Fruit fly (Drosophila melanogaster): ENCODE results near the gene AMPdeam.

- no peak for TF ChIP-seq CG10348 (GFP tag; IDR thresholded peaks at IDR 0.05)
- no peak for TF ChIP-seq CG8159 (tag; optimal IDR thresholded peaks at IDR 0.05)
- no peak for TF ChIP-seq Pif1B (GFP tag; optimal IDR thresholded peaks at IDR 0.05)
- no peak for TF ChIP-seq CG9948 (tag; optimal IDR thresholded peaks at IDR 0.05)
- TF ChIP-seq rn (GFP tag; IDR thresholded peaks at IDR 0.05): no peak
- no peak for TF ChIP-seq CG15710 (tag; optimal IDR thresholded peaks at IDR 0.05)
- no peak for TF ChIP-seq fd96Ca (GFP tag; IDR thresholded peaks at IDR 0.05)
- TF ChIP-seq Snoo (tag; optimal IDR thresholded peaks at IDR 0.05): no peak
- no peak for TF ChIP-seq CG17806 (tag; optimal IDR thresholded peaks at IDR 0.05)
- TF ChIP-seq gl (tag; optimal IDR thresholded peaks at IDR 0.05): no peak
- no peak for TF ChIP-seq CG14655 (GFP tag; optimal IDR thresholded peaks at IDR 0.05)
- no peak for TF ChIP-seq EcR (GFP tag; optimal IDR thresholded peaks at IDR 0.05)
- TF ChIP-seq CG34367 (tag; optimal IDR thresholded peaks at IDR 0.05): no peak
Observed at dm6 chrX:13804398-13804797, 41.3 kb downstream of the AMPdeam start.

Measured in whole organism, pupa.